Fruit fly (Drosophila melanogaster) whole organism, embryonic: ENCODE measurements around the gene Mink.

ENCODE experiments used
- Bgb ChIP-seq: fragments of 200-800 bp; sonication (Bioruptor generic); IDR thresholded peaks from 2 replicates; pipeline ENCODE4 v1.3.6; 2022; ENCODE audit warnings: missing biosample characterization, missing genetic modification characterization; ENCODE audit not compliant: partially characterized antibody
- CG10321 ChIP-seq: fragments of 200-800 bp; sonication (Bioruptor generic); IDR thresholded peaks from 2 replicates; pipeline ENCODE4 v1.3.6; 2022; ENCODE audit warnings: missing biosample characterization, missing genetic modification characterization
- CG11695 ChIP-seq: fragments of 200-800 bp; sonication (Bioruptor generic); IDR thresholded peaks from 3 replicates; pipeline ENCODE4 v1.3.6; 2022; ENCODE audit warnings: missing biosample characterization, missing genetic modification characterization
- CG13624 ChIP-seq: fragments of 200-800 bp; sonication (Bioruptor generic); optimal IDR thresholded peaks from 2 replicates; lab custom pipeline; 2016; ENCODE audit warnings: missing biosample characterization, missing genetic modification characterization
- CG14860 ChIP-seq: fragments of 200-800 bp; sonication (Bioruptor generic); IDR thresholded peaks from 3 replicates; pipeline ENCODE4 v1.3.6; 2022; ENCODE audit warnings: missing biosample characterization, missing genetic modification characterization; ENCODE audit not compliant: partially characterized antibody
- CG18011 ChIP-seq: fragments of 200-800 bp; sonication (Bioruptor generic); optimal IDR thresholded peaks from 2 replicates; lab custom pipeline; 2017; ENCODE audit warnings: missing biosample characterization, missing genetic modification characterization, mild to moderate bottlenecking, moderate library complexity, missing genotype
- CG18619 ChIP-seq: fragments of 200-800 bp; sonication (Bioruptor generic); optimal IDR thresholded peaks from 3 replicates; lab custom pipeline; 2017; ENCODE audit warnings: missing biosample characterization, mild to moderate bottlenecking, missing genetic modification characterization
- CG2116 ChIP-seq: fragments of 200-800 bp; sonication (Bioruptor generic); optimal IDR thresholded peaks from 3 replicates; lab custom pipeline; 2018; ENCODE audit warnings: missing biosample characterization, mild to moderate bottlenecking, missing genetic modification characterization
- CG3163 ChIP-seq: fragments of 200-800 bp; sonication (Bioruptor generic); optimal IDR thresholded peaks from 3 replicates; lab custom pipeline; 2016; ENCODE audit warnings: missing biosample characterization, missing genetic modification characterization
- CG32772 ChIP-seq: fragments of 200-800 bp; sonication (Bioruptor generic); IDR thresholded peaks from 2 replicates; pipeline ENCODE4 v1.3.6; 2022; ENCODE audit warnings: missing biosample characterization, missing genetic modification characterization
- CG3281 ChIP-seq: fragments of 200-800 bp; sonication (Bioruptor generic); optimal IDR thresholded peaks from 3 replicates; lab custom pipeline; 2017; ENCODE audit warnings: missing biosample characterization, mild to moderate bottlenecking, missing genetic modification characterization
- CG33213 ChIP-seq: fragments of 200-800 bp; sonication (Bioruptor generic); optimal IDR thresholded peaks from 3 replicates; lab custom pipeline; 2016; ENCODE audit warnings: missing biosample characterization, missing genetic modification characterization
- CG33557 ChIP-seq: fragments of 200-800 bp; sonication (Bioruptor generic); optimal IDR thresholded peaks from 2 replicates; lab custom pipeline; 2019; ENCODE audit warnings: missing biosample characterization, mild to moderate bottlenecking, missing genetic modification characterization, moderate library complexity
- CG4617 ChIP-seq: fragments of 200-800 bp; sonication (Bioruptor generic); optimal IDR thresholded peaks from 3 replicates; lab custom pipeline; 2016; ENCODE audit warnings: missing biosample characterization, missing genetic modification characterization, borderline replicate concordance
- CG4730 ChIP-seq: fragments of 200-800 bp; sonication (Bioruptor generic); IDR thresholded peaks from 2 replicates; pipeline ENCODE4 v1.3.6; 2022; ENCODE audit warnings: missing biosample characterization, missing genetic modification characterization
- CG6791 ChIP-seq: fragments of 200-800 bp; sonication (Bioruptor generic); IDR thresholded peaks from 3 replicates; pipeline ENCODE4 v1.3.6; 2022; ENCODE audit warnings: missing biosample characterization, missing genetic modification characterization; ENCODE audit not compliant: partially characterized antibody
- CG7786 ChIP-seq: fragments of 200-800 bp; sonication (Bioruptor generic); optimal IDR thresholded peaks from 2 replicates; lab custom pipeline; 2016; ENCODE audit warnings: missing biosample characterization, missing genetic modification characterization
- CG8388 ChIP-seq: fragments of 200-800 bp; sonication (Bioruptor generic); optimal IDR thresholded peaks from 2 replicates; lab custom pipeline; 2019; ENCODE audit warnings: missing biosample characterization, mild to moderate bottlenecking, missing genetic modification characterization, moderate library complexity
- CG9609 ChIP-seq: fragments of 200-800 bp; sonication (Bioruptor generic); optimal IDR thresholded peaks from 3 replicates; lab custom pipeline; 2016; ENCODE audit warnings: missing biosample characterization, missing genetic modification characterization
- CG9797 ChIP-seq: fragments of 200-800 bp; sonication (Bioruptor generic); optimal IDR thresholded peaks from 3 replicates; lab custom pipeline; 2018; ENCODE audit warnings: missing biosample characterization, mild to moderate bottlenecking, missing genetic modification characterization
- Chrac-16 ChIP-seq: fragments of 200-800 bp; sonication (Bioruptor generic); optimal IDR thresholded peaks from 3 replicates; lab custom pipeline; 2016; ENCODE audit warnings: missing biosample characterization, missing genetic modification characterization
- CoRest ChIP-seq: fragments of 200-800 bp; sonication (Bioruptor generic); optimal IDR thresholded peaks from 3 replicates; lab custom pipeline; 2018; ENCODE audit warnings: missing biosample characterization, mild to moderate bottlenecking, missing genetic modification characterization, moderate library complexity
- Dad ChIP-seq: fragments of 200-800 bp; sonication (Bioruptor generic); optimal IDR thresholded peaks from 3 replicates; lab custom pipeline; 2016; ENCODE audit warnings: missing biosample characterization, missing genetic modification characterization
- Dip3 ChIP-seq: fragments of 200-800 bp; sonication (Bioruptor generic); optimal IDR thresholded peaks from 3 replicates; lab custom pipeline; 2016; ENCODE audit warnings: missing biosample characterization, missing genetic modification characterization
- Dref ChIP-seq: fragments of 200-800 bp; sonication (Bioruptor generic); IDR thresholded peaks from 2 replicates; pipeline ENCODE4 v1.3.6; 2022; ENCODE audit warnings: missing biosample characterization, missing genetic modification characterization
- Ets97D ChIP-seq: fragments of 200-800 bp; sonication (Bioruptor generic); optimal IDR thresholded peaks from 3 replicates; lab custom pipeline; 2016; ENCODE audit warnings: missing biosample characterization, missing genetic modification characterization
- Hey ChIP-seq: fragments of 200-800 bp; sonication (Bioruptor generic); optimal IDR thresholded peaks from 3 replicates; lab custom pipeline; 2018; ENCODE audit warnings: missing biosample characterization, mild to moderate bottlenecking, missing genetic modification characterization
- Hsf ChIP-seq: fragments of 200-800 bp; sonication (Bioruptor generic); optimal IDR thresholded peaks from 3 replicates; lab custom pipeline; 2016; ENCODE audit warnings: missing biosample characterization, missing genetic modification characterization
- MBD-R2 ChIP-seq: fragments of 200-800 bp; sonication (Bioruptor generic); IDR thresholded peaks from 2 replicates; pipeline ENCODE4 v1.3.6; 2022; ENCODE audit warnings: missing biosample characterization, missing genetic modification characterization
- Mes4 ChIP-seq: fragments of 200-800 bp; sonication (Bioruptor generic); optimal IDR thresholded peaks from 2 replicates; lab custom pipeline; 2016; ENCODE audit warnings: missing biosample characterization, missing genetic modification characterization
- Myb ChIP-seq: fragments of 200-800 bp; sonication (Bioruptor generic); optimal IDR thresholded peaks from 2 replicates; lab custom pipeline; 2016; ENCODE audit warnings: missing biosample characterization, missing genetic modification characterization
- Nf-YB ChIP-seq: fragments of 200-800 bp; sonication (Bioruptor generic); optimal IDR thresholded peaks from 3 replicates; lab custom pipeline; 2019; ENCODE audit warnings: missing biosample characterization, mild to moderate bottlenecking, missing genetic modification characterization, moderate library complexity
- Oaz ChIP-seq: fragments of 200-800 bp; sonication (Bioruptor generic); IDR thresholded peaks from 2 replicates; pipeline ENCODE4 v1.3.6; 2022; ENCODE audit warnings: missing biosample characterization, missing genetic modification characterization
- Pdp1 ChIP-seq, 2 experiments: fragments of 200-800 bp; sonication (Bioruptor generic); optimal IDR thresholded peaks; 3 replicates each; lab custom pipeline; 2016; ENCODE audit warnings: missing biosample characterization in 2 of 2, missing genetic modification characterization in 2 of 2, mild to moderate bottlenecking in 1 of 2, moderate library complexity in 1 of 2
- Stat92E ChIP-seq, 3 experiments: fragments of >200 bp in 2 of 3; fragments of 200-800 bp in 1 of 3; sonication (Bioruptor generic) in 1 of 3; optimal IDR thresholded peaks; 2 replicates each; lab custom pipeline; 2017 to 2019; ENCODE audit warnings: missing biosample characterization in 3 of 3, missing genetic modification characterization in 3 of 3, mild to moderate bottlenecking in 1 of 3, moderate library complexity in 1 of 3
- bigmax ChIP-seq: fragments of 200-800 bp; sonication (Bioruptor generic); optimal IDR thresholded peaks from 2 replicates; lab custom pipeline; 2018; ENCODE audit warnings: missing biosample characterization, mild to moderate bottlenecking, missing genetic modification characterization
- chn ChIP-seq: fragments of 200-800 bp; sonication (Bioruptor generic); optimal IDR thresholded peaks from 2 replicates; lab custom pipeline; 2016; ENCODE audit warnings: missing biosample characterization, missing genetic modification characterization
- dmrt11E ChIP-seq: fragments of 200-800 bp; sonication (Bioruptor generic); optimal IDR thresholded peaks from 3 replicates; lab custom pipeline; 2018; ENCODE audit warnings: missing biosample characterization, mild to moderate bottlenecking, missing genetic modification characterization, moderate library complexity
- dmrt99B ChIP-seq: fragments of 200-800 bp; sonication (Bioruptor generic); optimal IDR thresholded peaks from 2 replicates; lab custom pipeline; 2018; ENCODE audit warnings: missing biosample characterization, mild to moderate bottlenecking, missing genetic modification characterization, moderate library complexity
- ems ChIP-seq: fragments of 200-800 bp; sonication (Bioruptor generic); optimal IDR thresholded peaks from 3 replicates; lab custom pipeline; 2016; ENCODE audit warnings: missing biosample characterization, missing genetic modification characterization
- fd96Cb ChIP-seq: fragments of 200-800 bp; sonication (Bioruptor generic); optimal IDR thresholded peaks from 2 replicates; lab custom pipeline; 2018; ENCODE audit warnings: missing biosample characterization, mild to moderate bottlenecking, missing genetic modification characterization, moderate library complexity
- gro ChIP-seq: fragments of 200-800 bp; sonication (Bioruptor generic); optimal IDR thresholded peaks from 2 replicates; lab custom pipeline; 2016; ENCODE audit warnings: missing biosample characterization, missing genetic modification characterization
- luna ChIP-seq: fragments of 200-800 bp; sonication (Bioruptor generic); optimal IDR thresholded peaks from 2 replicates; lab custom pipeline; 2016; ENCODE audit warnings: missing biosample characterization, missing genetic modification characterization
- pho ChIP-seq: fragments of 200-800 bp; sonication (Bioruptor generic); optimal IDR thresholded peaks from 2 replicates; lab custom pipeline; 2016; ENCODE audit warnings: missing biosample characterization, missing genetic modification characterization
- phol ChIP-seq: fragments of 200-800 bp; sonication (Bioruptor generic); optimal IDR thresholded peaks from 3 replicates; lab custom pipeline; 2018; ENCODE audit warnings: missing biosample characterization, mild to moderate bottlenecking, missing genetic modification characterization, moderate library complexity
- pros ChIP-seq: fragments of 200-800 bp; sonication (Bioruptor generic); optimal IDR thresholded peaks from 3 replicates; lab custom pipeline; 2019; ENCODE audit warnings: missing biosample characterization, mild to moderate bottlenecking, missing genetic modification characterization, moderate library complexity
- pzg ChIP-seq: fragments of 200-800 bp; sonication (Bioruptor generic); optimal IDR thresholded peaks from 3 replicates; lab custom pipeline; 2018; ENCODE audit warnings: missing biosample characterization, mild to moderate bottlenecking, missing genetic modification characterization, moderate library complexity
- unc-4 ChIP-seq: fragments of 200-800 bp; sonication (Bioruptor generic); IDR thresholded peaks from 2 replicates; pipeline ENCODE4 v1.3.6; 2022; ENCODE audit warnings: missing biosample characterization, missing genetic modification characterization; ENCODE audit not compliant: partially characterized antibody

Gene Mink

DNA sequence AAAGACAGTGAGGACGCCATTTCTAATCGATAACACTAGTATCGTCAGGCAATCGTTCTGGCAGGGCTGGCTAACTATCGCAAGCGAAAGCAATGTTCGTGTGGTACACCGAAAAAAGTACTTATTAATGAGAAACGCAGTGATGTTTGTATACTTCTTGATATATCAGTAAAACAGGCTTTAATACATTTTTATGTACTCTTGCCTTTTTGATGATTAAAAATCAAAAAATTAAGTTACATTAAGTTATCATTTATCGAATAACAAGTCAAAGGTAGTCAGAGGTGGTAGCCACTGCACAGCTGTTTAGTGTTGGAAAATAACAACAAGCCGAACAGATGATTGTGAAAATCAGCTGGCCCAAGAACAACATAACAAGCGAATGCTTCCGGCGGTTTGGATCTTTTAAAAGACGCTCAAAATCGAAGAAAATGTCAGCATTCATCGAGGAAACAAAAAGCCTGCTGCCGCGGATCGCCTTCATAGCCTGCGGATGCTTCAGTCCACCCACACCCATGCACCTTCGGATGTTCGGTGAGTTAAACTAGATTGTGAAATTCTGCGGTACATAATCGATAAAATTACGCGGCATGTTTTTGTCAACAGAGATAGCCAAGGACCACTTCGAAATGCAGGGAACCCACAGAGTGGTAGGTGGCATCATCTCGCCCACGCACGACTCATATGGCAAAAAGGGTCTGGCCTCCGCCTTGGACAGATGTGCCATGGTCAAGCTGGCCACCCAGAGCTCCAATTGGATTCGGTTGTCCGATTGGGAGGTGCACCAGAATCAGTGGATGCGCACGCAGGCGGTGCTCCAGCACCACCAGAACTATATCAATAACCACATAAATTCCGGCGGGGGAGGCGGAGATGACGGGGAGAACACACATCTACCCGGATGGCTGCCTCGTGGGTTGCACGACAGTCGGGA, 22.9 kb downstream of the Mink start, which contains the start of the genes ssh and Nmnat (continued):
- TF ChIP-seq CG9609 (GFP tag; lab: Kevin White, UChicago) (peak; percentile 9), CG4730 (GFP tag; lab: Robert Waterston, UW) (no peak), gro (peak; percentile 57), CG33557 (GFP tag; lab: Kevin White, UChicago) (peak; percentile 3), CG10321 (no peak), unc-4 (GFP tag; lab: Robert Waterston, UW) (peak; percentile 89), Chrac-16 (GFP tag; lab: Kevin White, UChicago) (peak; percentile 39), CG3281 (GFP tag; lab: Kevin White, UChicago) (peak; percentile 44), chn (GFP tag; lab: Kevin White, UChicago) (no peak), CG32772 (GFP tag; lab: Robert Waterston, UW) (no peak), CG3163 (GFP tag; lab: Kevin White, UChicago) (peak; percentile 4), dmrt11E (peak; percentile 40), fd96Cb (tag; lab: Kevin White, UChicago) (no peak), CG8388 (GFP tag; lab: Kevin White, UChicago) (peak; percentile 34), Pdp1 (GFP tag; optimal IDR thresholded peaks at IDR 0.05; lab: Kevin White, UChicago) (peak in 1 of 2 experiments; percentile 16), pho (GFP tag; lab: Kevin White, UChicago) (peak; percentile 41), Bgb (GFP tag; lab: Robert Waterston, UW) (peak; percentile 90), Mes4 (GFP tag; lab: Kevin White, UChicago) (no peak), Stat92E (GFP tag; optimal IDR thresholded peaks at IDR 0.05; lab: Kevin White, UChicago) (peak in 1 of 3 experiments; percentile 17), CG9797 (GFP tag; lab: Kevin White, UChicago) (peak; percentile 61), CG18011 (GFP tag; lab: Kevin White, UChicago) (no peak), CG2116 (GFP tag; lab: Kevin White, UChicago) (peak; percentile 88), pzg (GFP tag; lab: Kevin White, UChicago) (peak; percentile 89), CG7786 (GFP tag; lab: Kevin White, UChicago) (peak; percentile 10), CG6791 (GFP tag; lab: Robert Waterston, UW) (peak; percentile 88), Hey (tag; lab: Kevin White, UChicago) (no peak), Nf-YB (GFP tag; lab: Kevin White, UChicago) (peak; percentile 19), Ets97D (GFP tag; lab: Kevin White, UChicago) (peak; percentile 85), CG14860 (peak; percentile 83), CG13624 (GFP tag; lab: Kevin White, UChicago) (peak; percentile 53), Oaz (no peak), MBD-R2 (GFP tag; lab: Robert Waterston, UW) (peak; percentile 92), bigmax (GFP tag; lab: Kevin White, UChicago) (no peak), dmrt99B (tag; lab: Kevin White, UChicago) (no peak), Dip3 (GFP tag; lab: Kevin White, UChicago) (peak; percentile 40), Hsf (GFP tag; lab: Kevin White, UChicago) (no peak), CoRest (tag; lab: Kevin White, UChicago) (peak; percentile 52), Myb (GFP tag; lab: Kevin White, UChicago) (peak; percentile 67), luna (GFP tag; lab: Kevin White, UChicago) (peak; percentile 32), pros (GFP tag; lab: Kevin White, UChicago) (no peak), ems (GFP tag; lab: Kevin White, UChicago) (peak; percentile 42), CG4617 (GFP tag; lab: Kevin White, UChicago) (peak; percentile 55), CG18619 (GFP tag; lab: Kevin White, UChicago) (peak; percentile 26), CG33213 (GFP tag; lab: Kevin White, UChicago) (peak; percentile 57), Dref (GFP tag; lab: Robert Waterston, UW) (peak; percentile 92), Dad (GFP tag; lab: Kevin White, UChicago) (peak; percentile 21), phol (tag; lab: Kevin White, UChicago) (peak; percentile 100), CG11695 (no peak)
